Worm (Caenorhabditis elegans): ENCODE data around the gene F38A5.2.

The F38A5.2 gene

ce11 chrIV:6631704-6632272, 46.6 kb upstream of the F38A5.2 start, which contains the start of the genes cest-5.1 and C01B10.9:
TSS of gene cest-5.1 (minus strand) at chrIV:6631754.
TSS of gene C01B10.9 (plus strand) at chrIV:6632222.
- TF ChIP-seq fkh-8 (tag; optimal IDR thresholded peaks at IDR 0.05) (peak; percentile 81), efl-1 (optimal IDR thresholded peaks at IDR 0.05) (peak; percentile 64 to 95), efl-1 (GFP tag; optimal IDR thresholded peaks at IDR 0.05 in 1 of 2) (peak; percentile 95 to 99), nhr-90 (tag; optimal IDR thresholded peaks at IDR 0.05; ENCODE audit: poor library complexity) (peak; percentile 91), jun-1 (tag; optimal IDR thresholded peaks at IDR 0.05) (peak; percentile 52), tlp-1 (tag; optimal IDR thresholded peaks at IDR 0.05) (no peak), blmp-1 (tag; optimal IDR thresholded peaks at IDR 0.05) (peak; percentile 51), rnt-1 (tag; optimal IDR thresholded peaks at IDR 0.05) (peak; percentile 98), lin-35 (GFP tag; optimal IDR thresholded peaks at IDR 0.05) (peak; percentile 96), pax-3 (tag; optimal IDR thresholded peaks at IDR 0.05) (peak; percentile 86), pag-3 (tag; optimal IDR thresholded peaks at IDR 0.05; ENCODE audit: borderline replicate concordance, insufficient read depth) (peak; percentile 12), egl-13 (tag; optimal IDR thresholded peaks at IDR 0.05) (peak; percentile 83), fos-1 (tag; optimal IDR thresholded peaks at IDR 0.05) (peak; percentile 29), ceh-90 (tag; optimal IDR thresholded peaks at IDR 0.05) (peak; percentile 93), nhr-76 (tag; optimal IDR thresholded peaks at IDR 0.05) (no peak), ztf-4 (tag; optimal IDR thresholded peaks at IDR 0.05) (no peak), sup-37 (GFP tag; optimal IDR thresholded peaks at IDR 0.05) (peak; percentile 30), unc-98 (GFP tag; IDR thresholded peaks at IDR 0.05) (peak; percentile 83), irx-1 (tag; optimal IDR thresholded peaks at IDR 0.05) (peak; percentile 94), lin-39 (tag; optimal IDR thresholded peaks at IDR 0.05) (peak; percentile 66), isw-1 (GFP tag; IDR thresholded peaks at IDR 0.05) (peak; percentile 81), xbp-1 (tag; optimal IDR thresholded peaks at IDR 0.05) (peak; percentile 82), unc-130 (tag; optimal IDR thresholded peaks at IDR 0.05) (peak; percentile 58), aly-2 (tag; optimal IDR thresholded peaks at IDR 0.05) (no peak), sptf-1 (tag; optimal IDR thresholded peaks at IDR 0.05) (no peak), unc-86 (tag; optimal IDR thresholded peaks at IDR 0.05) (peak; percentile 78), lin-14 (GFP tag; optimal IDR thresholded peaks at IDR 0.05) (no peak), unc-30 (tag; optimal IDR thresholded peaks at IDR 0.05) (no peak), C16A3.4 (tag; optimal IDR thresholded peaks at IDR 0.05) (peak; percentile 66), egl-27 (tag; optimal IDR thresholded peaks at IDR 0.05) (no peak), unc-62 (GFP tag; optimal IDR thresholded peaks at IDR 0.05) (no peak), elt-2 (tag; optimal IDR thresholded peaks at IDR 0.05) (peak; percentile 67), ztf-11 (tag; optimal IDR thresholded peaks at IDR 0.05) (peak in 1 of 2 experiments; percentile 90), nhr-71 (tag; optimal IDR thresholded peaks at IDR 0.05) (peak; percentile 92), alr-1 (tag; optimal IDR thresholded peaks at IDR 0.05; ENCODE audit: borderline replicate concordance) (no peak), mab-9 (GFP tag; IDR thresholded peaks at IDR 0.05) (peak; percentile 67; the same call in 1 of the 2 replicates), zag-1 (tag; optimal IDR thresholded peaks at IDR 0.05) (no peak), vab-15 (tag; optimal IDR thresholded peaks at IDR 0.05) (peak; percentile 60), lsy-2 (tag; optimal IDR thresholded peaks at IDR 0.05) (peak; percentile 78 to 82), ets-5 (GFP tag; IDR thresholded peaks at IDR 0.05) (no peak), sox-4 (tag; optimal IDR thresholded peaks at IDR 0.05) (peak; percentile 86), tbx-2 (tag; optimal IDR thresholded peaks at IDR 0.05) (peak; percentile 90), ama-1 (optimal IDR thresholded peaks at IDR 0.05) (no peak), C04F5.9 (tag; optimal IDR thresholded peaks at IDR 0.05) (peak; percentile 86), swsn-7 (tag; optimal IDR thresholded peaks at IDR 0.05) (peak; percentile 82), ceh-8 (GFP tag; optimal IDR thresholded peaks at IDR 0.05) (no peak), Y116A8C.19 (tag; optimal IDR thresholded peaks at IDR 0.05; ENCODE audit: borderline replicate concordance) (peak; percentile 34), lin-15B (tag; optimal IDR thresholded peaks at IDR 0.05) (peak; percentile 62), ces-1 (GFP tag; optimal IDR thresholded peaks at IDR 0.05) (no peak), pqm-1 (tag; optimal IDR thresholded peaks at IDR 0.05) (no peak), nhr-84 (tag; optimal IDR thresholded peaks at IDR 0.05) (no peak), dpl-1 (GFP tag; optimal IDR thresholded peaks at IDR 0.05) (peak; percentile 90 to 95 (median 94)), nhr-12 (tag; optimal IDR thresholded peaks at IDR 0.05) (no peak)

Data from whole organism, L1 larva.